Worm (Caenorhabditis elegans): ENCODE data around the gene B0252.11.

The B0252.11 gene

ce11 chrII:6898017-6898779 lies 19.4 kb downstream of the B0252.11 start, which contains the start of gene hrpl-1 (continued):
- TF ChIP-seq sup-37 (GFP tag; optimal IDR thresholded peaks at IDR 0.05) (no peak), snu-23 (GFP tag; optimal IDR thresholded peaks at IDR 0.05) (peak; percentile 52), lin-15B (tag; optimal IDR thresholded peaks at IDR 0.05) (no peak), vab-15 (tag; optimal IDR thresholded peaks at IDR 0.05) (no peak), sptf-1 (tag; optimal IDR thresholded peaks at IDR 0.05) (no peak), lsy-2 (tag; optimal IDR thresholded peaks at IDR 0.05) (peak in 1 of 2 experiments; percentile 47), ceh-82 (tag; optimal IDR thresholded peaks at IDR 0.05) (no peak), rnt-1 (tag; optimal IDR thresholded peaks at IDR 0.05) (peak; percentile 47), ceh-8 (GFP tag; optimal IDR thresholded peaks at IDR 0.05) (no peak), ceh-63 (GFP tag; optimal IDR thresholded peaks at IDR 0.05) (no peak), pqm-1 (tag; optimal IDR thresholded peaks at IDR 0.05) (no peak), elt-2 (tag; optimal IDR thresholded peaks at IDR 0.05) (no peak), nhr-12 (tag; optimal IDR thresholded peaks at IDR 0.05) (no peak), egl-13 (tag; optimal IDR thresholded peaks at IDR 0.05) (no peak), Y116A8C.19 (tag; optimal IDR thresholded peaks at IDR 0.05; ENCODE audit: borderline replicate concordance) (no peak), efl-3 (GFP tag; optimal IDR thresholded peaks at IDR 0.05) (no peak), C34B4.2 (tag; optimal IDR thresholded peaks at IDR 0.05) (no peak), nhr-28 (tag; optimal IDR thresholded peaks at IDR 0.05) (no peak), unc-86 (tag; optimal IDR thresholded peaks at IDR 0.05) (no peak), hlh-4 (tag; optimal IDR thresholded peaks at IDR 0.05) (no peak), pax-3 (tag; optimal IDR thresholded peaks at IDR 0.05) (no peak), swsn-7 (tag; optimal IDR thresholded peaks at IDR 0.05) (peak; percentile 31), nhr-237 (tag; optimal IDR thresholded peaks at IDR 0.05) (no peak), ztf-4 (tag; optimal IDR thresholded peaks at IDR 0.05) (no peak), sox-4 (tag; optimal IDR thresholded peaks at IDR 0.05) (peak; percentile 35), dsc-1 (tag; optimal IDR thresholded peaks at IDR 0.05) (peak; percentile 48), isw-1 (GFP tag; IDR thresholded peaks at IDR 0.05) (no peak), ceh-90 (tag; optimal IDR thresholded peaks at IDR 0.05) (no peak), nhr-85 (tag) (peak; percentile 26), zip-4 (GFP tag; optimal IDR thresholded peaks at IDR 0.05) (no peak), xbp-1 (tag; optimal IDR thresholded peaks at IDR 0.05) (peak; percentile 28), nhr-90 (tag; optimal IDR thresholded peaks at IDR 0.05; ENCODE audit: poor library complexity) (peak; percentile 54)

ce11 chrII:6897507-6897906 lies 20.1 kb downstream of the B0252.11 start, which contains the start of gene C44B7.11:
Gene C44B7.11 (minus strand): TSS chrII:6897540.
- TF ChIP-seq lin-15B (tag; optimal IDR thresholded peaks at IDR 0.05) = no peak
- no peak for TF ChIP-seq vab-15 (tag; optimal IDR thresholded peaks at IDR 0.05)
- no peak for TF ChIP-seq aly-2 (tag; optimal IDR thresholded peaks at IDR 0.05)
- TF ChIP-seq dsc-1 (tag; optimal IDR thresholded peaks at IDR 0.05) = no peak
- peak; percentile 19 for TF ChIP-seq blmp-1 (tag; optimal IDR thresholded peaks at IDR 0.05)
- peak; percentile 5 for TF ChIP-seq mep-1 (tag; optimal IDR thresholded peaks at IDR 0.05)
- TF ChIP-seq ces-1 (GFP tag; optimal IDR thresholded peaks at IDR 0.05) = no peak
- no peak for TF ChIP-seq dpl-1 (GFP tag; optimal IDR thresholded peaks at IDR 0.05)
- TF ChIP-seq lin-35 (GFP tag; optimal IDR thresholded peaks at IDR 0.05) = no peak
- no peak for TF ChIP-seq egl-13 (tag; optimal IDR thresholded peaks at IDR 0.05)
- no peak for TF ChIP-seq nhr-47 (tag; optimal IDR thresholded peaks at IDR 0.05)
- TF ChIP-seq efl-1 (optimal IDR thresholded peaks at IDR 0.05) = no peak
- peak in 1 of 2 experiments; percentile 11 for TF ChIP-seq efl-1 (GFP tag; optimal IDR thresholded peaks at IDR 0.05 in 1 of 2)

All from whole organism, L1 larva.